Fruit fly (Drosophila melanogaster): Measurements from ENCODE around the gene CG12236.

CG12236 gene

dm6 chrX:5918499-5919126, 10.7 kb downstream of the CG12236 start (continued):
- TF ChIP-seq CG43689 (GFP tag; IDR thresholded peaks at IDR 0.05) (peak; percentile 98), CG10431 (GFP tag; optimal IDR thresholded peaks at IDR 0.05) (peak; percentile 90), Dfd (GFP tag; optimal IDR thresholded peaks at IDR 0.05) (peak in 1 of 2 experiments; percentile 54), Mrtf (GFP tag; IDR thresholded peaks at IDR 0.05) (peak; percentile 99), usp (GFP tag; optimal IDR thresholded peaks at IDR 0.05) (no peak), CTCF (GFP tag; optimal IDR thresholded peaks at IDR 0.05) (peak; percentile 71), ttk (GFP tag; IDR thresholded peaks at IDR 0.05) (peak; percentile 99), CG3065 (GFP tag; optimal IDR thresholded peaks at IDR 0.05) (peak; percentile 96), CG13624 (GFP tag; optimal IDR thresholded peaks at IDR 0.05) (peak; percentile 99), CG17361 (GFP tag; IDR thresholded peaks at IDR 0.05) (peak; percentile 97), sob (GFP tag; IDR thresholded peaks at IDR 0.05) (peak; percentile 100), ind (GFP tag; optimal IDR thresholded peaks at IDR 0.05) (peak; percentile 99), ssp (GFP tag; IDR thresholded peaks at IDR 0.05) (peak; percentile 96), CG6854 (GFP tag; optimal IDR thresholded peaks at IDR 0.05) (peak; percentile 97), CG17568 (GFP tag; optimal IDR thresholded peaks at IDR 0.05) (peak; percentile 97), CG12155 (GFP tag; optimal IDR thresholded peaks at IDR 0.05) (peak; percentile 98), ci (GFP tag; IDR thresholded peaks at IDR 0.05) (peak; percentile 100), esg (GFP tag; conservative IDR thresholded peaks at IDR 0.05) (peak; percentile 99), z (GFP tag; IDR thresholded peaks at IDR 0.05) (peak; percentile 75; the same call in 2 of the 3 replicates), CG7271 (tag; optimal IDR thresholded peaks at IDR 0.05) (peak; percentile 72), CG32772 (GFP tag; IDR thresholded peaks at IDR 0.05) (peak; percentile 100), CG12299 (tag; optimal IDR thresholded peaks at IDR 0.05) (peak; percentile 98), CG7372 (GFP tag; IDR thresholded peaks at IDR 0.05) (peak; percentile 99), dmrt99B (tag; optimal IDR thresholded peaks at IDR 0.05) (peak; percentile 99), CG11504 (tag; optimal IDR thresholded peaks at IDR 0.05) (peak; percentile 98), CG1024 (GFP tag; IDR thresholded peaks at IDR 0.05) (peak; percentile 97), cas (GFP tag; IDR thresholded peaks at IDR 0.05) (peak; percentile 98), salm (tag; optimal IDR thresholded peaks at IDR 0.05) (peak; percentile 97), Taf1 (GFP tag; IDR thresholded peaks at IDR 0.05) (peak; percentile 100), Dip3 (GFP tag; optimal IDR thresholded peaks at IDR 0.05) (peak; percentile 98), corto (GFP tag; optimal IDR thresholded peaks at IDR 0.05) (peak; percentile 93), TFAM (GFP tag; optimal IDR thresholded peaks at IDR 0.05) (peak; percentile 85), CG10959 (GFP tag; IDR thresholded peaks at IDR 0.05) (peak; percentile 99), unc-4 (GFP tag; IDR thresholded peaks at IDR 0.05; ENCODE audit: partially characterized antibody) (peak; percentile 61), CG10209 (GFP tag; optimal IDR thresholded peaks at IDR 0.05) (peak; percentile 99), dati (GFP tag; IDR thresholded peaks at IDR 0.05) (peak; percentile 98), jumu (GFP tag; optimal IDR thresholded peaks at IDR 0.05) (peak; percentile 99), Six4 (GFP tag; optimal IDR thresholded peaks at IDR 0.05) (peak; percentile 98), Fer3 (tag; optimal IDR thresholded peaks at IDR 0.05) (peak; percentile 99), ERR (GFP tag; optimal IDR thresholded peaks at IDR 0.05) (peak; percentile 99), CG16815 (GFP tag; optimal IDR thresholded peaks at IDR 0.05) (peak; percentile 99), pan (optimal IDR thresholded peaks at IDR 0.05) (no peak), pan (GFP tag; optimal IDR thresholded peaks at IDR 0.05 in 1 of 2, IDR thresholded peaks at IDR 0.05 in 1 of 2) (peak in 1 of 2 experiments; percentile 99), Bteb2 (GFP tag; optimal IDR thresholded peaks at IDR 0.05) (peak; percentile 98), CG15011 (GFP tag; optimal IDR thresholded peaks at IDR 0.05) (peak; percentile 98), croc (GFP tag; conservative IDR thresholded peaks at IDR 0.05) (peak; percentile 99), fd64A (GFP tag; optimal IDR thresholded peaks at IDR 0.05) (peak; percentile 96), bigmax (GFP tag; optimal IDR thresholded peaks at IDR 0.05) (peak; percentile 78), onecut (GFP tag; IDR thresholded peaks at IDR 0.05) (peak; percentile 97), kay (GFP tag; optimal IDR thresholded peaks at IDR 0.05) (peak; percentile 98), CG4730 (GFP tag; IDR thresholded peaks at IDR 0.05) (peak; percentile 99), CG7786 (GFP tag; optimal IDR thresholded peaks at IDR 0.05) (peak; percentile 99)

Measured in whole organism, embryonic.